Fruit fly (Drosophila melanogaster): ENCODE data around the gene m.

The m gene

DNA sequence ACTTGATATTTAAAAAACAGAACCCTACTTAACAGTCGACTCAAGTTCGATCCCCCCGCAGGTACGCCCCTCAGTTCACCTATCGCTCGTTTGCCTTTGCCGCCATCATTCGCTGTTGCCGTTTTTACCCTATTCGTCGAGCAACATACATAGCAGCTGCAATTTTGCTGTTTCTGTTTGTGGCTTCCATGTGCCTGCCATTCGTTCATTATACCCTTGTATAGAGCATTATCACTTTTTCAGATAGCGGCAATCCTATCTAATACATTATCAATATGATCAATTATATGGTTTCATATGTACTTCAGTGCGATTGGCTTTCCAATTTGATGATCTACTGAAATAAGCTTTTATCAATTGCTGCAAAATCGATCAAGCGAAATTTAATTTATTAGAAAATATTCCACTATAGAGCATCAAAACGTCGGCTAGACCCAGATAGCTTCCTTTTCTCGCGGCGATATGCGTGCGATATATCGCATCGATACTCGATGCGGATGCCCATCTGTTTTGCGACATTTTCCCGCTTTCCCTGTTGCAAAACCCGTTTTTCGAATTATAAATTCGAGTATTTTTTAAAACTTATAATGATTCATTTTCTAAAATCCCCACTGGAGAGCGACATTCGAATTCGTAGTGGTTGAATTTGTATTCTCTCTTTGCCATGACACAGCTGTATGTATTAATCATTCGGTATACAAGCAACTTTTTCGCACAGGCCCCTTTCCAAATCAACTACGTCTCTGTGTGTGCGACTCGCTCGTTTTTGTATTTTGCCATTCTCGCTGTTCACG lies 37.9 kb upstream of the m start (continued):
- TF ChIP-seq CG10959 (GFP tag; IDR thresholded peaks at IDR 0.05) (peak; percentile 82), CG10543 (GFP tag; optimal IDR thresholded peaks at IDR 0.05) (peak; percentile 37), fu2 (GFP tag; optimal IDR thresholded peaks at IDR 0.05) (peak; percentile 81), HLH3B (GFP tag; IDR thresholded peaks at IDR 0.05) (peak; percentile 80), sc (optimal IDR thresholded peaks at IDR 0.05) (no peak), sc (GFP tag; optimal IDR thresholded peaks at IDR 0.05) (peak; percentile 85), CG18599 (GFP tag; optimal IDR thresholded peaks at IDR 0.05) (peak; percentile 89), unpg (GFP tag; optimal IDR thresholded peaks at IDR 0.05) (peak; percentile 87), CG10654 (GFP tag; optimal IDR thresholded peaks at IDR 0.05) (peak; percentile 76), CG5953 (GFP tag; IDR thresholded peaks at IDR 0.05) (peak; percentile 55; the same call in 1 of the 2 replicates), CG14667 (GFP tag; IDR thresholded peaks at IDR 0.05) (peak; percentile 58), Deaf1 (tag; optimal IDR thresholded peaks at IDR 0.05) (peak; percentile 67), ci (GFP tag; IDR thresholded peaks at IDR 0.05) (peak; percentile 42; the same call in 1 of the 3 replicates), H15 (GFP tag; IDR thresholded peaks at IDR 0.05) (peak; percentile 37; the same call in 2 of the 3 replicates), jing (GFP tag; optimal IDR thresholded peaks at IDR 0.05) (peak; percentile 79), Dfd (GFP tag; optimal IDR thresholded peaks at IDR 0.05) (no peak), CG17612 (GFP tag; IDR thresholded peaks at IDR 0.05) (peak; percentile 73), CG15479 (GFP tag; optimal IDR thresholded peaks at IDR 0.05) (peak; percentile 95), Hand (GFP tag; optimal IDR thresholded peaks at IDR 0.05) (peak; percentile 76), CG10209 (GFP tag; optimal IDR thresholded peaks at IDR 0.05) (peak; percentile 91), repo (GFP tag; optimal IDR thresholded peaks at IDR 0.05) (peak; percentile 64), kah (GFP tag; optimal IDR thresholded peaks at IDR 0.05) (peak; percentile 62), sens-2 (GFP tag; IDR thresholded peaks at IDR 0.05) (peak; percentile 34; the same call in 1 of the 2 replicates), Poxn (GFP tag; IDR thresholded peaks at IDR 0.05) (no peak; the same call in 1 of the 2 replicates), CG7928 (GFP tag; optimal IDR thresholded peaks at IDR 0.05) (peak; percentile 13), CG10979 (tag; optimal IDR thresholded peaks at IDR 0.05) (peak; percentile 90), CG10565 (GFP tag; optimal IDR thresholded peaks at IDR 0.05) (peak; percentile 64), bbx (GFP tag; IDR thresholded peaks at IDR 0.05; ENCODE audit: partially characterized antibody) (peak; percentile 78), croc (GFP tag; conservative IDR thresholded peaks at IDR 0.05) (peak; percentile 82), CG32767 (GFP tag; IDR thresholded peaks at IDR 0.05) (peak; percentile 90), CG9727 (GFP tag; optimal IDR thresholded peaks at IDR 0.05) (peak; percentile 91), zen (tag; optimal IDR thresholded peaks at IDR 0.05) (peak; percentile 85), ind (GFP tag; optimal IDR thresholded peaks at IDR 0.05) (peak; percentile 87), CG12659 (GFP tag; optimal IDR thresholded peaks at IDR 0.05) (peak; percentile 87), mirr (GFP tag; optimal IDR thresholded peaks at IDR 0.05) (peak; percentile 9), CG13894 (tag; optimal IDR thresholded peaks at IDR 0.05) (peak; percentile 58), scrt (GFP tag; optimal IDR thresholded peaks at IDR 0.05) (peak; percentile 78), CG31224 (GFP tag; IDR thresholded peaks at IDR 0.05) (peak; percentile 60), Opbp (GFP tag; IDR thresholded peaks at IDR 0.05; ENCODE audit: partially characterized antibody) (peak; percentile 58; the same call in 1 of the 3 replicates), CG4707 (GFP tag; optimal IDR thresholded peaks at IDR 0.05) (peak; percentile 53), CG11504 (tag; optimal IDR thresholded peaks at IDR 0.05) (peak; percentile 87), fd102C (GFP tag; optimal IDR thresholded peaks at IDR 0.05) (no peak), Oaz (GFP tag; IDR thresholded peaks at IDR 0.05) (peak; percentile 72), hth (optimal IDR thresholded peaks at IDR 0.05) (no peak), E2f1 (GFP tag; IDR thresholded peaks at IDR 0.05) (peak; percentile 63), sima (GFP tag; optimal IDR thresholded peaks at IDR 0.05) (peak; percentile 61), CG8388 (GFP tag; optimal IDR thresholded peaks at IDR 0.05) (peak; percentile 82), CG32532 (GFP tag; IDR thresholded peaks at IDR 0.05) (peak; percentile 81), Usf (GFP tag; optimal IDR thresholded peaks at IDR 0.05) (peak; percentile 83)
